Fruit fly (Drosophila melanogaster) whole organism, prepupa: ENCODE data around the gene CG11000.

Source experiments
- CG16779 ChIP-seq: fragments of 200-800 bp; sonication (Bioruptor generic); optimal IDR thresholded peaks from 3 replicates; lab custom pipeline; 2017; ENCODE audit warnings: missing biosample characterization, mild to moderate bottlenecking, missing genetic modification characterization
- CG32006 ChIP-seq: fragments of 200-800 bp; sonication (Bioruptor generic); optimal IDR thresholded peaks from 3 replicates; lab custom pipeline; 2017; ENCODE audit warnings: missing biosample characterization, mild to moderate bottlenecking, missing genetic modification characterization
- CG6854 ChIP-seq: fragments of 200-800 bp; sonication (Bioruptor generic); optimal IDR thresholded peaks from 2 replicates; lab custom pipeline; 2017; ENCODE audit warnings: missing biosample characterization, mild to moderate bottlenecking, missing genetic modification characterization
- CG7368 ChIP-seq: fragments of 200-800 bp; sonication (Bioruptor generic); optimal IDR thresholded peaks from 3 replicates; lab custom pipeline; 2016; ENCODE audit warnings: missing biosample characterization, missing genetic modification characterization
- Hr39 ChIP-seq: fragments of 200-800 bp; sonication (Bioruptor generic); optimal IDR thresholded peaks from 2 replicates; lab custom pipeline; 2016; ENCODE audit warnings: missing biosample characterization, missing genetic modification characterization
- Hr4 ChIP-seq: fragments of 200-800 bp; sonication (Bioruptor generic); optimal IDR thresholded peaks from 3 replicates; lab custom pipeline; 2016; ENCODE audit warnings: missing biosample characterization, missing genetic modification characterization
- OdsH ChIP-seq: fragments of 200-800 bp; sonication (Bioruptor generic); optimal IDR thresholded peaks from 3 replicates; lab custom pipeline; 2016; ENCODE audit warnings: missing biosample characterization, missing genetic modification characterization
- Sox102F ChIP-seq: fragments of 200-800 bp; sonication (Bioruptor generic); optimal IDR thresholded peaks from 2 replicates; lab custom pipeline; 2016; ENCODE audit warnings: missing biosample characterization, mild to moderate bottlenecking, missing genetic modification characterization

- TF ChIP-seq CG16779 (tag; lab: Kevin White, UChicago) (no peak), CG6854 (GFP tag; lab: Kevin White, UChicago) (no peak), Hr4 (GFP tag; lab: Kevin White, UChicago) (no peak), Sox102F (GFP tag; lab: Kevin White, UChicago) (no peak), Hr39 (GFP tag; lab: Kevin White, UChicago) (no peak), CG7368 (GFP tag; lab: Kevin White, UChicago) (no peak), OdsH (GFP tag; lab: Kevin White, UChicago) (no peak), CG32006 (GFP tag; lab: Kevin White, UChicago) (no peak)
These were observed 58.6 kb downstream of the CG11000 start for dm6 chr3R:5860736-5861217.
